Fruit fly (Drosophila melanogaster) whole organism, embryonic: ENCODE results near the gene sage.

ENCODE experiments used
- Atf6 ChIP-seq: fragments of 200-800 bp; sonication (Bioruptor generic); IDR thresholded peaks from 2 replicates; pipeline ENCODE4 v1.3.6; 2022; ENCODE audit warnings: missing biosample characterization, missing genetic modification characterization
- CG17802 ChIP-seq: fragments of 200-800 bp; sonication (Bioruptor generic); optimal IDR thresholded peaks from 2 replicates; lab custom pipeline; 2018; ENCODE audit warnings: missing biosample characterization, mild to moderate bottlenecking, missing genetic modification characterization, moderate library complexity
- grau ChIP-seq: fragments of 200-800 bp; optimal IDR thresholded peaks from 3 replicates; lab custom pipeline; 2019; ENCODE audit warnings: missing biosample characterization, mild to moderate bottlenecking, missing genetic modification characterization, moderate library complexity
- mld ChIP-seq: fragments of 200-800 bp; sonication (Bioruptor generic); IDR thresholded peaks from 3 replicates; pipeline ENCODE4 v1.3.6; 2022; ENCODE audit warnings: missing biosample characterization, missing genetic modification characterization; ENCODE audit not compliant: partially characterized antibody
- ranshi ChIP-seq: fragments of 200-800 bp; sonication (Bioruptor generic); IDR thresholded peaks from 2 replicates; pipeline ENCODE4 v1.3.6; 2022; ENCODE audit warnings: missing biosample characterization, missing genetic modification characterization
- slou ChIP-seq: fragments of 200-800 bp; sonication (Bioruptor generic); optimal IDR thresholded peaks from 3 replicates; lab custom pipeline; 2016; ENCODE audit warnings: missing biosample characterization, missing genetic modification characterization

DNA sequence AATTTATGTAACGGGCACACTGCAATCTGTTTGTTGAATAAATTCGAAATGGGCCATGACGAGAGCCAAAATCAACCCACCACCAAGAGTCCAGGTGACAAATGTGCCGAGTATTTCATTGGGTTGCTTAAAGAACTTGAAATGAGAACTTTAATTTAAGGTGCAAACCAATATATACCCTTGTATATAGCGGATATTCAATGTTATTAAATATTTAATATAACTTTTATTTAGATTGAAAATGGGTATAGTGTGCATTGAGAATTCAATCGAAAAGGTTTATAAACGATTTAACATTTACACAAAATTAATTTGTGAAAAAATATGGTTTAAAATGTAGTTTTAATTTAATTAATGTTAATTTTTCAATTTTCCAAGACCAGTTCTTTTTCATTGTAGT is 17.6 kb downstream of the sage start, which contains the start of gene CG8420:
- TF ChIP-seq CG17802 (tag; lab: Kevin White, UChicago) (no peak), grau (tag; lab: Kevin White, UChicago) (no peak), Atf6 (GFP tag; lab: Robert Waterston, UW) (no peak), mld (GFP tag; lab: Robert Waterston, UW) (no peak), slou (GFP tag; lab: Kevin White, UChicago) (no peak), ranshi (GFP tag; lab: Robert Waterston, UW) (no peak)
